Worm (Caenorhabditis elegans) whole organism, L4 larva: Measurements from ENCODE around the gene mig-39.

Source experiments
- R02D3.7 ChIP-seq: fragments of 150-350 bp; sonication (generic microtip); optimal IDR thresholded peaks from 3 replicates; lab custom pipeline; 2014; ENCODE audit warnings: missing biosample characterization, missing genetic modification characterization
- T20F7.1 ChIP-seq: fragments of 200-800 bp; sonication (Bioruptor generic); optimal IDR thresholded peaks from 2 replicates; lab custom pipeline; 2018; ENCODE audit warnings: mild to moderate bottlenecking, missing genetic modification characterization, missing compliant biosample characterization
- Y75B8A.6 ChIP-seq: fragments of 200-800 bp; sonication (Bioruptor generic); IDR thresholded peaks from 2 replicates; pipeline ENCODE4 v1.3.6; 2022; ENCODE audit warnings: missing genetic modification reagents, missing genetic modification characterization, missing compliant biosample characterization
- aha-1 ChIP-seq: fragments of 150-350 bp; peaks from one replicate; lab custom pipeline; 2014; ENCODE audit warnings: missing biosample characterization, missing genetic modification characterization
- aly-2 ChIP-seq: sonication (generic microtip); optimal IDR thresholded peaks from 2 replicates; lab custom pipeline; 2018; ENCODE audit warnings: missing biosample characterization, missing genetic modification characterization
- attf-4 ChIP-seq: sonication (generic microtip); optimal IDR thresholded peaks from 3 replicates; lab custom pipeline; 2017; ENCODE audit warnings: missing biosample characterization, missing genetic modification characterization
- ceh-20 ChIP-seq: fragments of 200-800 bp; sonication (Bioruptor generic); IDR thresholded peaks from 2 replicates; pipeline ENCODE4 v1.3.6; 2022; ENCODE audit warnings: missing genetic modification reagents, missing genetic modification characterization, missing compliant biosample characterization
- ceh-28 ChIP-seq: fragments of 150-350 bp; optimal IDR thresholded peaks from 2 replicates; lab custom pipeline; 2014; ENCODE audit warnings: missing biosample characterization, missing genetic modification reagents, missing genetic modification characterization
- ceh-32 ChIP-seq: sonication (generic microtip); optimal IDR thresholded peaks from 2 replicates; lab custom pipeline; 2016; ENCODE audit warnings: mild to moderate bottlenecking, missing genetic modification characterization, missing compliant biosample characterization; ENCODE audit not compliant: poor library complexity
- ceh-82 ChIP-seq: sonication (generic microtip); optimal IDR thresholded peaks from 2 replicates; lab custom pipeline; 2017; ENCODE audit warnings: missing biosample characterization, missing genetic modification characterization
- cey-2 ChIP-seq: sonication (generic microtip); optimal IDR thresholded peaks from 3 replicates; lab custom pipeline; 2017; ENCODE audit warnings: missing genetic modification characterization, mild to moderate bottlenecking, missing compliant biosample characterization, antibody characterized with exemption, borderline replicate concordance; ENCODE audit not compliant: insufficient read depth
- ctbp-1 ChIP-seq: fragments of 200-800 bp; sonication (Bioruptor generic); IDR thresholded peaks from 2 replicates; pipeline ENCODE4 v1.3.6; 2022; ENCODE audit warnings: missing genetic modification reagents, missing genetic modification characterization, missing compliant biosample characterization
- daf-12 ChIP-seq: fragments of 150-350 bp; optimal IDR thresholded peaks from 2 replicates; lab custom pipeline; 2014; ENCODE audit warnings: missing biosample characterization, missing genetic modification reagents, missing genetic modification characterization
- daf-16 ChIP-seq, 3 experiments: sonication (generic microtip); optimal IDR thresholded peaks; 2 replicates each; lab custom pipeline; 2016 to 2017; ENCODE audit warnings: missing genetic modification characterization in 3 of 3, missing genetic modification reagents in 3 of 3, mild to moderate bottlenecking in 2 of 3, missing compliant biosample characterization in 2 of 3, missing biosample characterization in 1 of 3, moderate library complexity in 1 of 3
- dmd-6 ChIP-seq: fragments of 200-800 bp; sonication (Bioruptor generic); IDR thresholded peaks from 2 replicates; pipeline ENCODE4 v1.3.6; 2022; ENCODE audit warnings: missing genetic modification reagents, missing genetic modification characterization, missing compliant biosample characterization
- dpl-1 ChIP-seq: fragments of 150-350 bp; optimal IDR thresholded peaks from 2 replicates; lab custom pipeline; 2014; ENCODE audit warnings: missing biosample characterization, missing genetic modification reagents, missing genetic modification characterization
- dve-1 ChIP-seq: sonication (generic microtip); optimal IDR thresholded peaks from 2 replicates; lab custom pipeline; 2017; ENCODE audit warnings: antibody characterized with exemption, mild to moderate bottlenecking, missing genetic modification characterization, missing compliant biosample characterization; ENCODE audit not compliant: insufficient read depth
- hif-1 ChIP-seq, 2 experiments: sonication (generic microtip); optimal IDR thresholded peaks; 2 replicates each; lab custom pipeline; 2016 to 2017; ENCODE audit warnings: missing compliant biosample characterization in 2 of 2, missing genetic modification characterization in 2 of 2, missing genetic modification reagents in 2 of 2, missing genotype in 2 of 2, mild to moderate bottlenecking in 1 of 2
- hlh-11 ChIP-seq: fragments of 200-800 bp; sonication (Bioruptor generic); optimal IDR thresholded peaks from 2 replicates; lab custom pipeline; 2018; ENCODE audit warnings: mild to moderate bottlenecking, missing genetic modification characterization, missing compliant biosample characterization
- hlh-30 ChIP-seq: sonication (generic microtip); optimal IDR thresholded peaks from 2 replicates; lab custom pipeline; 2017; ENCODE audit warnings: antibody characterized with exemption, mild to moderate bottlenecking, missing genetic modification characterization, missing compliant biosample characterization; ENCODE audit not compliant: insufficient read depth
- jun-1 ChIP-seq: fragments of 150-350 bp; optimal IDR thresholded peaks from 2 replicates; lab custom pipeline; 2014; ENCODE audit warnings: missing biosample characterization, missing genetic modification reagents, missing genetic modification characterization
- lim-7 ChIP-seq: fragments of 200-800 bp; sonication (Bioruptor generic); IDR thresholded peaks from 2 replicates; pipeline ENCODE4 v1.3.6; 2022; ENCODE audit warnings: missing genetic modification characterization, missing compliant biosample characterization
- lsy-2 ChIP-seq, 2 experiments: fragments of 150-350 bp in 1 of 2; sonication (generic microtip) in 1 of 2; optimal IDR thresholded peaks; 2 replicates each; lab custom pipeline; 2014 to 2017; ENCODE audit warnings: missing biosample characterization in 2 of 2, missing genetic modification characterization in 2 of 2
- madf-5 ChIP-seq, 2 experiments: fragments of 200-800 bp; sonication (Bioruptor generic); IDR thresholded peaks; 2 replicates each; pipeline ENCODE4 v1.3.6; 2022; ENCODE audit warnings: missing compliant biosample characterization in 2 of 2, missing genetic modification characterization in 2 of 2
- madf-9 ChIP-seq: fragments of 200-800 bp; sonication (Bioruptor generic); conservative IDR thresholded peaks from 2 replicates; pipeline ENCODE4 v1.3.6; 2022; ENCODE audit warnings: missing genetic modification reagents, missing genetic modification characterization, missing compliant biosample characterization
- mep-1 ChIP-seq: fragments of 150-350 bp; sonication (generic microtip); optimal IDR thresholded peaks from 3 replicates; lab custom pipeline; 2014; ENCODE audit warnings: missing biosample characterization, missing genetic modification characterization
- mes-2 ChIP-seq: sonication (generic microtip); optimal IDR thresholded peaks from 2 replicates; lab custom pipeline; 2016; ENCODE audit warnings: missing genotype, mild to moderate bottlenecking, missing genetic modification characterization, missing compliant biosample characterization; ENCODE audit not compliant: poor library complexity, severe bottlenecking
- nhr-11 ChIP-seq: fragments of 150-350 bp; optimal IDR thresholded peaks from 2 replicates; lab custom pipeline; 2014; ENCODE audit warnings: missing biosample characterization, missing genetic modification characterization
- nhr-28 ChIP-seq: fragments of 150-350 bp; optimal IDR thresholded peaks from 2 replicates; lab custom pipeline; 2014; ENCODE audit warnings: missing biosample characterization, missing genetic modification characterization
- nhr-41 ChIP-seq: fragments of 200-800 bp; sonication (Bioruptor generic); IDR thresholded peaks from 2 replicates; pipeline ENCODE4 v1.3.6; 2022; ENCODE audit warnings: missing genetic modification reagents, missing genetic modification characterization, missing compliant biosample characterization
- nhr-6 ChIP-seq: fragments of 150-350 bp; optimal IDR thresholded peaks from 2 replicates; lab custom pipeline; 2014; ENCODE audit warnings: missing biosample characterization, missing genetic modification characterization
- nhr-77 ChIP-seq: fragments of 150-350 bp; optimal IDR thresholded peaks from 2 replicates; lab custom pipeline; 2014; ENCODE audit warnings: missing biosample characterization, missing genetic modification characterization
- pha-4 ChIP-seq, 2 experiments: fragments of 150-350 bp in 1 of 2; fragments of 200-800 bp in 1 of 2; sonication (Bioruptor generic) in 1 of 2; IDR thresholded peaks in 1 of 2; optimal IDR thresholded peaks in 1 of 2; 2 replicates each; pipeline versions ENCODE4 v1.3.6 to Lab custom; 2014 to 2022; ENCODE audit warnings: missing genetic modification characterization in 2 of 2, missing genetic modification reagents in 2 of 2, missing biosample characterization in 1 of 2, missing compliant biosample characterization in 1 of 2
- php-3 ChIP-seq: fragments of 200-800 bp; sonication (Bioruptor generic); IDR thresholded peaks from 2 replicates; pipeline ENCODE4 v1.3.6; 2022; ENCODE audit warnings: missing genetic modification reagents, missing genetic modification characterization, missing compliant biosample characterization
- rbr-2 ChIP-seq: sonication (generic microtip); optimal IDR thresholded peaks from 2 replicates; lab custom pipeline; 2016; ENCODE audit warnings: missing genotype, missing genetic modification characterization, missing compliant biosample characterization
- saeg-2 ChIP-seq: fragments of 200-800 bp; sonication (Bioruptor generic); IDR thresholded peaks from 2 replicates; pipeline ENCODE4 v1.3.6; 2022; ENCODE audit warnings: missing genetic modification reagents, missing genetic modification characterization, missing compliant biosample characterization
- zag-1 ChIP-seq: fragments of 150-350 bp; optimal IDR thresholded peaks from 2 replicates; lab custom pipeline; 2014; ENCODE audit warnings: missing biosample characterization, missing genetic modification characterization
- zfp-3 ChIP-seq: fragments of 200-800 bp; sonication (Bioruptor generic); conservative IDR thresholded peaks from 2 replicates; pipeline ENCODE4 v1.3.6; 2022; ENCODE audit warnings: missing genetic modification reagents, missing genetic modification characterization, missing compliant biosample characterization
- zip-11 ChIP-seq: fragments of 200-800 bp; sonication (Bioruptor generic); IDR thresholded peaks from 2 replicates; pipeline ENCODE4 v1.3.6; 2022; ENCODE audit warnings: missing genetic modification characterization, missing compliant biosample characterization
- zip-2 ChIP-seq: fragments of 150-350 bp; optimal IDR thresholded peaks from 2 replicates; lab custom pipeline; 2014; ENCODE audit warnings: missing biosample characterization, missing genetic modification characterization

The mig-39 gene

ce11 chrIII:8479322-8479864, 12.6 kb downstream of the mig-39 start (continued):
- peak; percentile 16 for TF ChIP-seq nhr-28 (tag; lab: Kevin White, UChicago)
- no peak for TF ChIP-seq attf-4 (tag; lab: Kevin White, UChicago)
- no peak for TF ChIP-seq lim-7 (GFP tag; lab: Robert Waterston, UW)
- no peak for TF ChIP-seq pha-4 (GFP tag; IDR thresholded peaks at IDR 0.05; lab: Robert Waterston, UW)
- no peak for TF ChIP-seq pha-4 (tag; optimal IDR thresholded peaks at IDR 0.05; lab: Kevin White, UChicago)

- TF ChIP-seq ceh-32 (no peak), zip-11 (GFP tag; lab: Robert Waterston, UW) (no peak), daf-16 (GFP tag; optimal IDR thresholded peaks at IDR 0.05; lab: Kevin White, UChicago) (no peak), daf-16 (tag; optimal IDR thresholded peaks at IDR 0.05; lab: Kevin White, UChicago) (no peak), cey-2 (tag; lab: Kevin White, UChicago) (no peak), mes-2 (no peak), aha-1 (tag; lab: Kevin White, UChicago) (no peak), ctbp-1 (GFP tag; lab: Robert Waterston, UW) (no peak), attf-4 (tag; lab: Kevin White, UChicago) (no peak), aly-2 (tag; lab: Kevin White, UChicago) (no peak), R02D3.7 (tag; lab: Kevin White, UChicago) (no peak), ceh-28 (tag; lab: Kevin White, UChicago) (no peak), nhr-77 (tag; lab: Kevin White, UChicago) (no peak), zfp-3 (GFP tag; lab: Robert Waterston, UW) (no peak), zag-1 (tag; lab: Kevin White, UChicago) (no peak), zip-2 (tag; lab: Kevin White, UChicago) (no peak), dmd-6 (no peak), madf-9 (GFP tag; lab: Robert Waterston, UW) (no peak), Y75B8A.6 (no peak)
- TF ChIP-seq, all 104 proteins: peak for 0
These were observed 13.5 kb downstream of the mig-39 start, which contains the start of gene F42H10.6 for ce11 chrIII:8480355-8480754. TSS of gene F42H10.6 (minus strand) at chrIII:8480455.

- TF ChIP-seq pha-4 (GFP tag; IDR thresholded peaks at IDR 0.05; lab: Robert Waterston, UW) (no peak), pha-4 (tag; optimal IDR thresholded peaks at IDR 0.05; lab: Kevin White, UChicago) (no peak), hlh-30 (tag; lab: Kevin White, UChicago) (no peak), hlh-11 (tag; lab: Kevin White, UChicago) (no peak), php-3 (no peak), ceh-20 (GFP tag; lab: Robert Waterston, UW) (no peak), nhr-41 (GFP tag; lab: Robert Waterston, UW) (no peak), ceh-32 (no peak)
These were observed 17.0 kb downstream of the mig-39 start, which contains the start of gene F42H10.3 for ce11 chrIII:8483853-8484252. TSS of gene F42H10.3 (plus strand) at chrIII:8484153.

ce11 chrIII:8490254-8490653, 23.4 kb downstream of the mig-39 start, which contains the start of the genes ess-2 and F42H10.2:
TSS of gene ess-2 (minus strand) at chrIII:8490352.
TSS of gene F42H10.2 (plus strand) at chrIII:8490620.
- TF ChIP-seq hlh-30 (tag; lab: Kevin White, UChicago) (peak; percentile 26), mep-1 (peak; percentile 34), lsy-2 (tag; optimal IDR thresholded peaks at IDR 0.05; lab: Kevin White, UChicago) (peak in 1 of 2 experiments; percentile 83), T20F7.1 (GFP tag; lab: Kevin White, UChicago) (peak; percentile 97), zip-2 (tag; lab: Kevin White, UChicago) (no peak), jun-1 (tag; lab: Kevin White, UChicago) (no peak), ceh-82 (tag; lab: Kevin White, UChicago) (no peak), dpl-1 (GFP tag; lab: Kevin White, UChicago) (peak; percentile 44), nhr-77 (tag; lab: Kevin White, UChicago) (peak; percentile 1), daf-12 (tag; lab: Kevin White, UChicago) (no peak), nhr-11 (tag; lab: Kevin White, UChicago) (no peak), saeg-2 (GFP tag; lab: Robert Waterston, UW) (no peak), nhr-6 (tag; lab: Kevin White, UChicago) (peak; percentile 4), rbr-2 (tag; lab: Kevin White, UChicago) (no peak), daf-16 (GFP tag; optimal IDR thresholded peaks at IDR 0.05; lab: Kevin White, UChicago) (no peak), daf-16 (tag; optimal IDR thresholded peaks at IDR 0.05; lab: Kevin White, UChicago) (peak; percentile 27), madf-5 (GFP tag; IDR thresholded peaks at IDR 0.05; lab: Robert Waterston, UW) (no peak), dve-1 (tag; lab: Kevin White, UChicago) (peak; percentile 53), mes-2 (peak; percentile 43), hif-1 (tag; optimal IDR thresholded peaks at IDR 0.05; lab: Kevin White, UChicago) (peak in 1 of 2 experiments; percentile 1), madf-9 (GFP tag; lab: Robert Waterston, UW) (no peak)
